Worm (Caenorhabditis elegans): ENCODE results near the gene K01B6.3.

DNA sequence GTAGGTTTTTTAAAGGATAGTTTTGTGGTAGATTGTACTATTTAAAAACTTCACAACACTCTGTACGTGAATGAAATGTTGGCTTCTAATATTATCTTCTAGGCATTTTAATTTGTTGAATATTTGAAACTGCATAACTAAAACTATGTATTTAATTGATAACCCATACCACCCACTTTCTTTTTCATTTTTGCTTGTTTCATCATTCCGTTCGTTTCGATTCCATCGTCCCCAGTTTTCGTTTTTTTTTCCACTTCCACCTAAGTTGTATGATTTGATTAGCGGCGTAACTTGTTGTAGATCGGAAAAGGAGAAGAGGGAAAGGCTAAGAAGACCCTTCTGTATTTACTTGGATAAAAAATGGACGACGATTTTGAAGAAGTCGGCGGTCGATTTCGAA lies at the start of gene K01B6.3:
- TF ChIP-seq ama-1 (optimal IDR thresholded peaks at IDR 0.05) (no peak), tbx-11 (GFP tag; IDR thresholded peaks at IDR 0.05) (no peak), tra-4 (tag; optimal IDR thresholded peaks at IDR 0.05) (no peak), flt-1 (GFP tag; IDR thresholded peaks at IDR 0.05) (no peak), tbx-37 (GFP tag; conservative IDR thresholded peaks at IDR 0.05) (no peak), scrt-1 (GFP tag; IDR thresholded peaks at IDR 0.05) (no peak), ceh-13 (GFP tag; optimal IDR thresholded peaks at IDR 0.05) (no peak), B0310.2 (tag; optimal IDR thresholded peaks at IDR 0.05) (no peak)

All from whole organism, early embryonic.